Worm (Caenorhabditis elegans) whole organism, L3 larva: ENCODE measurements around the gene cest-2.3.

ENCODE experiments used
- ZK546.5 ChIP-seq: sonication (generic microtip); optimal IDR thresholded peaks from 2 replicates; lab custom pipeline; 2017; ENCODE audit warnings: missing biosample characterization, missing genetic modification characterization
- ceh-9 ChIP-seq: sonication (generic microtip); optimal IDR thresholded peaks from 2 replicates; lab custom pipeline; 2018; ENCODE audit warnings: missing biosample characterization, missing genetic modification characterization
- fkh-2 ChIP-seq: fragments of 150-350 bp; optimal IDR thresholded peaks from 2 replicates; lab custom pipeline; 2014; ENCODE audit warnings: missing biosample characterization, missing genetic modification reagents, missing genetic modification characterization
- fos-1 ChIP-seq: fragments of 150-350 bp; optimal IDR thresholded peaks from 2 replicates; lab custom pipeline; 2014; ENCODE audit warnings: missing biosample characterization, missing genetic modification characterization
- lin-39 ChIP-seq: fragments of 150-350 bp; optimal IDR thresholded peaks from 2 replicates; lab custom pipeline; 2018; ENCODE audit warnings: missing biosample characterization, missing genetic modification reagents, missing genetic modification characterization
- nhr-12 ChIP-seq: fragments of 150-350 bp; optimal IDR thresholded peaks from 2 replicates; lab custom pipeline; 2014; ENCODE audit warnings: missing biosample characterization, missing genetic modification characterization
- nhr-237 ChIP-seq: fragments of 150-350 bp; optimal IDR thresholded peaks from 2 replicates; lab custom pipeline; 2014; ENCODE audit warnings: missing biosample characterization, missing genetic modification characterization
- nhr-28 ChIP-seq: fragments of 150-350 bp; optimal IDR thresholded peaks from 2 replicates; lab custom pipeline; 2014; ENCODE audit warnings: missing biosample characterization, missing genetic modification characterization
- pha-4 ChIP-seq: fragments of 150-350 bp; optimal IDR thresholded peaks from 2 replicates; lab custom pipeline; 2014; ENCODE audit warnings: missing biosample characterization, missing genetic modification reagents, missing genetic modification characterization
- pqm-1 ChIP-seq: fragments of 150-350 bp; optimal IDR thresholded peaks from 2 replicates; lab custom pipeline; 2017; ENCODE audit warnings: missing biosample characterization, missing genetic modification characterization, inconsistent platforms
- snpc-4 ChIP-seq: fragments of 150-350 bp; optimal IDR thresholded peaks from 2 replicates; lab custom pipeline; 2014; ENCODE audit warnings: missing biosample characterization, missing genetic modification characterization
- unc-39 ChIP-seq: sonication (generic microtip); optimal IDR thresholded peaks from 4 replicates; lab custom pipeline; 2017; ENCODE audit warnings: missing biosample characterization, missing genetic modification characterization
- unc-62 ChIP-seq: fragments of 150-350 bp; sonication (generic microtip); optimal IDR thresholded peaks from 4 replicates; lab custom pipeline; 2014; ENCODE audit warnings: missing biosample characterization, missing genetic modification reagents, missing genetic modification characterization

ce11 chrV:14153615-14154014 lies 29.1 kb downstream of the cest-2.3 start:
- TF ChIP-seq ceh-9 (tag; lab: Kevin White, UChicago), result no peak
- no peak for TF ChIP-seq nhr-12 (tag; lab: Kevin White, UChicago)
- TF ChIP-seq snpc-4 (tag; lab: Kevin White, UChicago), result no peak
- TF ChIP-seq unc-62 (GFP tag; lab: Kevin White, UChicago), result no peak
- no peak for TF ChIP-seq ZK546.5
- no peak for TF ChIP-seq lin-39 (tag; lab: Kevin White, UChicago)
- no peak for TF ChIP-seq nhr-28 (tag; lab: Kevin White, UChicago)
- no peak for TF ChIP-seq unc-39 (tag; lab: Kevin White, UChicago)
- TF ChIP-seq nhr-237 (tag; lab: Kevin White, UChicago), result no peak
- no peak for TF ChIP-seq fos-1
- TF ChIP-seq fkh-2 (tag; lab: Kevin White, UChicago), result no peak
- TF ChIP-seq pqm-1 (tag; lab: Kevin White, UChicago), result no peak
- TF ChIP-seq pha-4 (tag; lab: Kevin White, UChicago), result no peak
